Worm (Caenorhabditis elegans) whole organism, late embryonic: ENCODE results near the gene W02D7.12.
A peak's percentile ranks its signal among the peaks of the same experiment; 100 is the strongest.
"Not testable (repeated sequence)": the region's sequence is repeated elsewhere in the genome, so short reads cannot be mapped to it uniquely, and the experiment has no call there.

Source experiments
- C08G9.2 ChIP-seq: sonication (generic microtip); optimal IDR thresholded peaks from 2 replicates; lab custom pipeline; 2016; ENCODE audit warnings: mild to moderate bottlenecking, missing genetic modification characterization, moderate library complexity, missing compliant biosample characterization
- T23F11.4 ChIP-seq: fragments of 200-800 bp; sonication (Bioruptor generic); optimal IDR thresholded peaks from 2 replicates; lab custom pipeline; 2018; ENCODE audit warnings: mild to moderate bottlenecking, missing genetic modification characterization, missing compliant biosample characterization
- ahr-1 ChIP-seq: sonication (generic microtip); optimal IDR thresholded peaks from 2 replicates; lab custom pipeline; 2016; ENCODE audit warnings: missing genetic modification characterization, missing compliant biosample characterization
- ama-1 ChIP-seq: fragments of 150-350 bp; optimal IDR thresholded peaks from 2 replicates; lab custom pipeline; 2014
- ceh-14 ChIP-seq: sonication (generic microtip); optimal IDR thresholded peaks from 2 replicates; lab custom pipeline; 2016; ENCODE audit warnings: missing genotype, missing genetic modification characterization, missing compliant biosample characterization
- ceh-18 ChIP-seq: sonication (generic microtip); optimal IDR thresholded peaks from 2 replicates; lab custom pipeline; 2016; ENCODE audit warnings: missing genetic modification characterization, missing compliant biosample characterization
- ceh-22 ChIP-seq: sonication (generic microtip); optimal IDR thresholded peaks from 2 replicates; lab custom pipeline; 2017; ENCODE audit warnings: missing biosample characterization, missing genetic modification characterization
- ceh-24 ChIP-seq: sonication (generic microtip); optimal IDR thresholded peaks from 2 replicates; lab custom pipeline; 2016; ENCODE audit warnings: mild to moderate bottlenecking, missing genetic modification characterization, missing compliant biosample characterization
- ceh-30 ChIP-seq: fragments of 150-350 bp; optimal IDR thresholded peaks from 2 replicates; lab custom pipeline; 2014; ENCODE audit warnings: missing biosample characterization, missing genetic modification characterization
- ceh-31 ChIP-seq: sonication (generic microtip); optimal IDR thresholded peaks from 2 replicates; lab custom pipeline; 2016; ENCODE audit warnings: missing genetic modification characterization, missing compliant biosample characterization
- dmd-4 ChIP-seq: sonication (generic microtip); optimal IDR thresholded peaks from 2 replicates; lab custom pipeline; 2016; ENCODE audit warnings: borderline replicate concordance, missing genetic modification characterization, missing compliant biosample characterization
- dve-1 ChIP-seq: sonication (generic microtip); optimal IDR thresholded peaks from 2 replicates; lab custom pipeline; 2017; ENCODE audit warnings: antibody characterized with exemption, mild to moderate bottlenecking, missing genetic modification characterization, missing compliant biosample characterization
- elt-2 ChIP-seq: sonication (generic microtip); optimal IDR thresholded peaks from 2 replicates; lab custom pipeline; 2016; ENCODE audit warnings: missing genetic modification reagents, missing genetic modification characterization, missing compliant biosample characterization
- fkh-10 ChIP-seq: fragments of 150-350 bp; optimal IDR thresholded peaks from 2 replicates; lab custom pipeline; 2014; ENCODE audit warnings: missing biosample characterization, missing genetic modification reagents, missing genetic modification characterization
- gmeb-2 ChIP-seq: sonication (generic microtip); optimal IDR thresholded peaks from 2 replicates; lab custom pipeline; 2016; ENCODE audit warnings: missing genetic modification characterization, inconsistent platforms, missing compliant biosample characterization
- hlh-13 ChIP-seq: fragments of 200-800 bp; sonication (Bioruptor generic); optimal IDR thresholded peaks from 2 replicates; lab custom pipeline; 2018; ENCODE audit warnings: mild to moderate bottlenecking, missing genetic modification characterization, missing compliant biosample characterization
- lin-11 ChIP-seq: fragments of 200-800 bp; sonication (Bioruptor generic); optimal IDR thresholded peaks from 2 replicates; lab custom pipeline; 2018; ENCODE audit warnings: mild to moderate bottlenecking, missing genetic modification characterization, missing compliant biosample characterization
- madf-2 ChIP-seq: sonication (generic microtip); optimal IDR thresholded peaks from 2 replicates; lab custom pipeline; 2017; ENCODE audit warnings: missing genetic modification characterization, missing compliant biosample characterization
- mec-3 ChIP-seq: sonication (generic microtip); optimal IDR thresholded peaks from 2 replicates; lab custom pipeline; 2016; ENCODE audit warnings: borderline replicate concordance, missing genetic modification characterization, missing compliant biosample characterization
- nfya-1 ChIP-seq: sonication (generic microtip); optimal IDR thresholded peaks from 2 replicates; lab custom pipeline; 2017; ENCODE audit warnings: missing genetic modification characterization, mild to moderate bottlenecking, missing compliant biosample characterization, antibody characterized with exemption, moderate library complexity
- npax-4 ChIP-seq: sonication (generic microtip); optimal IDR thresholded peaks from 2 replicates; lab custom pipeline; 2016; ENCODE audit warnings: missing genetic modification characterization, missing compliant biosample characterization
- pag-3 ChIP-seq: sonication (generic microtip); optimal IDR thresholded peaks from 2 replicates; lab custom pipeline; 2016; ENCODE audit warnings: missing compliant biosample characterization, missing genetic modification characterization, borderline replicate concordance
- pat-9 ChIP-seq: fragments of 200-800 bp; sonication (Bioruptor generic); optimal IDR thresholded peaks from 2 replicates; lab custom pipeline; 2018; ENCODE audit warnings: mild to moderate bottlenecking, missing genetic modification characterization, moderate library complexity, missing compliant biosample characterization
- pax-1 ChIP-seq: fragments of 150-350 bp; optimal IDR thresholded peaks from 2 replicates; lab custom pipeline; 2014; ENCODE audit warnings: missing biosample characterization, missing genetic modification characterization
- pha-2 ChIP-seq: sonication (generic microtip); optimal IDR thresholded peaks from 2 replicates; lab custom pipeline; 2017; ENCODE audit warnings: mild to moderate bottlenecking, missing genetic modification characterization, missing compliant biosample characterization
- pha-4 ChIP-seq: fragments of 150-350 bp; optimal IDR thresholded peaks from 2 replicates; lab custom pipeline; 2018; ENCODE audit warnings: missing biosample characterization, missing genetic modification reagents, missing genetic modification characterization
- pqm-1 ChIP-seq: sonication (generic microtip); optimal IDR thresholded peaks from 2 replicates; lab custom pipeline; 2016; ENCODE audit warnings: missing genetic modification characterization, missing compliant biosample characterization
- pros-1 ChIP-seq: fragments of 150-350 bp; optimal IDR thresholded peaks from 2 replicates; lab custom pipeline; 2014; ENCODE audit warnings: missing biosample characterization, missing genetic modification reagents, missing genetic modification characterization
- ref-2 ChIP-seq: sonication (generic microtip); optimal IDR thresholded peaks from 2 replicates; lab custom pipeline; 2016; ENCODE audit warnings: missing genetic modification characterization, missing compliant biosample characterization
- rnt-1 ChIP-seq: sonication (generic microtip); optimal IDR thresholded peaks from 2 replicates; lab custom pipeline; 2016; ENCODE audit warnings: missing genetic modification characterization, missing compliant biosample characterization
- sdc-2 ChIP-seq: sonication (generic microtip); optimal IDR thresholded peaks from 2 replicates; lab custom pipeline; 2016; ENCODE audit warnings: missing genotype, missing genetic modification characterization, missing compliant biosample characterization
- sox-4 ChIP-seq: sonication (generic microtip); optimal IDR thresholded peaks from 2 replicates; lab custom pipeline; 2017; ENCODE audit warnings: mild to moderate bottlenecking, missing genetic modification characterization, inconsistent platforms, missing compliant biosample characterization
- syd-9 ChIP-seq: sonication (generic microtip); optimal IDR thresholded peaks from 2 replicates; lab custom pipeline; 2016; ENCODE audit warnings: mild to moderate bottlenecking, missing genetic modification characterization, moderate library complexity, missing compliant biosample characterization
- tbx-7 ChIP-seq: sonication (generic microtip); optimal IDR thresholded peaks from 2 replicates; lab custom pipeline; 2016; ENCODE audit warnings: missing genotype, missing genetic modification characterization, missing compliant biosample characterization
- unc-3 ChIP-seq, 2 experiments: fragments of 200-800 bp in 1 of 2; sonication (Bioruptor generic) in 1 of 2; sonication (generic microtip) in 1 of 2; conservative IDR thresholded peaks in 1 of 2; optimal IDR thresholded peaks in 1 of 2; 2 replicates each; pipeline versions ENCODE4 v1.3.6 to Lab custom; 2016 to 2022; ENCODE audit warnings: missing compliant biosample characterization in 2 of 2, missing genetic modification characterization in 2 of 2, missing genetic modification reagents in 1 of 2
- unc-42 ChIP-seq: sonication (generic microtip); optimal IDR thresholded peaks from 2 replicates; lab custom pipeline; 2016; ENCODE audit warnings: missing genotype, missing genetic modification characterization, missing compliant biosample characterization
- unc-55 ChIP-seq: sonication (generic microtip); optimal IDR thresholded peaks from 2 replicates; lab custom pipeline; 2017; ENCODE audit warnings: missing biosample characterization, missing genetic modification reagents, missing genetic modification characterization
- zip-5 ChIP-seq: sonication (generic microtip); optimal IDR thresholded peaks from 2 replicates; lab custom pipeline; 2016; ENCODE audit warnings: missing genetic modification characterization, missing compliant biosample characterization
- ztf-16 ChIP-seq: sonication (generic microtip); optimal IDR thresholded peaks from 2 replicates; lab custom pipeline; 2017; ENCODE audit warnings: missing genetic modification characterization, missing compliant biosample characterization

Gene W02D7.12

ce11 chrV:8325906-8326305 is 14.6 kb downstream of the W02D7.12 start:
- TF ChIP-seq fkh-10 (GFP tag; lab: Kevin White, UChicago) (no peak), ceh-24 (tag; lab: Kevin White, UChicago) (no peak)

- TF ChIP-seq lin-11 (tag; lab: Kevin White, UChicago), result no peak
- no peak for TF ChIP-seq pqm-1 (tag; lab: Kevin White, UChicago)
- TF ChIP-seq gmeb-2 (tag; lab: Kevin White, UChicago), result no peak
- no peak for TF ChIP-seq dve-1 (tag; lab: Kevin White, UChicago)
- TF ChIP-seq unc-3 (GFP tag; conservative IDR thresholded peaks at IDR 0.05; lab: Robert Waterston, UW), result no peak
- TF ChIP-seq unc-3 (tag; optimal IDR thresholded peaks at IDR 0.05; lab: Kevin White, UChicago), result no peak
- no peak for TF ChIP-seq ahr-1 (tag; lab: Kevin White, UChicago)
- no peak for TF ChIP-seq ref-2 (tag; lab: Kevin White, UChicago)
Measured at ce11 chrV:8327080-8327479, 15.8 kb downstream of the W02D7.12 start.

DNA sequence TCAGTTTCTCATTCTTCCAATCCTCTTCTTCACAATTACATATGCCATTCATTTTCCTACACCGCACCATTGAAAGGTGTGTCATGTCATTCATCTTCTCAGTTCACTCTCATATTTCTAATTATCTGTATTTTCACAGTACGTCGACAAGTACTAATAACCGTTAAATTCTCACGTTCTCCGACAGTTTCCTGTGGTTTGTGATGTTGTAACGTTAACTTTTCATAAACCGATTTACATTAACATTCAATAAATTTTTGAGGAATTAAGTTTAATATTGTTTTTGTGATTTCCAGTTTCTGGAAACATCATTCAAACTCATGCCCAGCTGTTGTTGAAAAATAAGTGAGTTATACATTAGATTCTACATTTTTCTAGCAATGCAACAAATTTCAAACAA is 23.1 kb downstream of the W02D7.12 start, which contains the start of gene tmd-2:
Gene tmd-2, plus strand, starts transcription at position 301 of the 400 bp plus-strand sequence.
- TF ChIP-seq pat-9 (tag; lab: Kevin White, UChicago), result no peak
- no peak for TF ChIP-seq mec-3 (tag; lab: Kevin White, UChicago)
- TF ChIP-seq unc-42 (tag; lab: Kevin White, UChicago), result no peak
- no peak for TF ChIP-seq pha-2 (tag; lab: Kevin White, UChicago)
- no peak for TF ChIP-seq npax-4
- TF ChIP-seq sdc-2, result no peak
- TF ChIP-seq madf-2 (tag; lab: Kevin White, UChicago), result no peak

- no peak for TF ChIP-seq madf-2 (tag; lab: Kevin White, UChicago)
- TF ChIP-seq unc-55 (GFP tag; lab: Kevin White, UChicago), result peak; percentile 66
Measured at ce11 chrV:8335620-8336019, 24.3 kb downstream of the W02D7.12 start.

DNA sequence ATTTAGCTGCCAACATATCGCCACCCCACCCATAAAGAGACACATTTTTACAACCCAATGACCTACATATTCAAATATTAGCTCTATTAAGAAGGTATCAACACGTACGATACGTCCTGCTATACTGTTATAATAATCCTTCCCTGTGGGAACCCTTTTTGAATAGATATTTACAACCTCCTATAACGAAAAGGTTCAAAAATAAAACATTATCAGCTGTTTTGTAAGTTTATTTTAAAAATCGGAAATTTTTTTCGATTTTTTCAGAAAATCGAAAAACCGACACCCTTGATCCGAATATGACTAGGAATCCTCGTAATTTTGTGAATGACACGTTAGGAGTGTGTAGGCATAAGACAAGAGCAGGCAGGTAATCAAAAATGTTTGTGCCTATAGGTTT is 29.6 kb downstream of the W02D7.12 start, which contains the start of gene C08D8.7:
Gene C08D8.7, plus strand, starts transcription at position 301 of the 400 bp plus-strand sequence.
- TF ChIP-seq syd-9 (tag; lab: Kevin White, UChicago); pha-2 (tag; lab: Kevin White, UChicago); T23F11.4 (GFP tag; lab: Kevin White, UChicago): not testable (repeated sequence)

DNA sequence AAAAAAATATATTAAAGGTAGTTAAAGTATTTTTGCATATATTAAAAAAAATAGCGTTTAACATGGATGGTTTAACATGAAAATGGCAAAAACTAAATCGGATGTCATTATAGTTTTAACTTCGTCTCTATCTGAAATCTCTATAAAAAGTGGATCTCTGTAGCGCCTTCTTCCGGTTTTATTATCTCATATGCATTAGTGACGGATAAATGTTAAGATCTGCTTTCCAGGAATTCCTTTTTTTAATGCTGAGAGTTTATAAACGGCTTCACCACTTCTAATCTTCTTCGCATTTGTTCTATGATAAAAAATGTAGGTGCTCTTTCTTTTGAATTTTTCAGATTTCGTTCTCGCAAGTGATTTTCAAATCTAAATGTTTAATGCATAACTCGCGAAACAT is 31.1 kb downstream of the W02D7.12 start:
- TF ChIP-seq ceh-22 (tag; lab: Kevin White, UChicago), result no peak
- TF ChIP-seq sox-4 (tag; lab: Kevin White, UChicago), result no peak
- TF ChIP-seq ama-1, result no peak
- TF ChIP-seq rnt-1 (tag; lab: Kevin White, UChicago), result no peak
- TF ChIP-seq pax-1 (tag; lab: Kevin White, UChicago), result no peak
- TF ChIP-seq hlh-13 (GFP tag; lab: Kevin White, UChicago), result no peak
- no peak for TF ChIP-seq tbx-7 (tag; lab: Kevin White, UChicago)
- no peak for TF ChIP-seq ceh-31 (tag; lab: Kevin White, UChicago)
- TF ChIP-seq ztf-16 (tag; lab: Kevin White, UChicago), result no peak
- no peak for TF ChIP-seq dmd-4
- no peak for TF ChIP-seq dve-1 (tag; lab: Kevin White, UChicago)
- TF ChIP-seq nfya-1, result no peak
- TF ChIP-seq syd-9 (tag; lab: Kevin White, UChicago), result no peak
- TF ChIP-seq, all 69 proteins: peak for 0

DNA sequence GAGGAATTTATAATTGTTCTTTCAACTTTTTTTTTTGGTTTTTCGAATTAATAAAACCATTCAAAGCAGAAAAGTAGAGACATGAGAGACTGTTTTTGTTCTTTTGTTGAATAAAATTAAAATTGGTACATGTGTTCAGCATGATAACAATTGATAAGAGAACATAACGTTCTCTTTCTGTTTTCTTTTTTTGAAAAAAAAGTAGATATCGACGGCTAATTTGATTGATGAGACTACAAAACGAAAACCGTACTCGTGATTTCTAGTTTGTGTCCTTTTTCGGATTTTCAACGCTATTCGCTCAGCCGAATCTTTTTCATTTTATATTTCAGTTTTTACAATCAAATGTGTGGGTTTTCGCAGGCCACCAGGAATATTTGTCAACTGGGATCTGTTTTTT is 34.1 kb downstream of the W02D7.12 start, which contains the start of gene C08D8.1:
Gene C08D8.1, plus strand, starts transcription at position 324 of the 400 bp plus-strand sequence.
- TF ChIP-seq fkh-10 (GFP tag; lab: Kevin White, UChicago), result no peak
- no peak for TF ChIP-seq ama-1
- no peak for TF ChIP-seq C08G9.2 (tag; lab: Kevin White, UChicago)
- TF ChIP-seq ztf-16 (tag; lab: Kevin White, UChicago), result no peak
- TF ChIP-seq pag-3, result no peak
- TF ChIP-seq ceh-18, result no peak
- TF ChIP-seq pros-1 (tag; lab: Kevin White, UChicago), result no peak
- no peak for TF ChIP-seq zip-5 (tag; lab: Kevin White, UChicago)
- TF ChIP-seq sox-4 (tag; lab: Kevin White, UChicago), result no peak
- TF ChIP-seq elt-2, result no peak
- TF ChIP-seq pha-4 (tag; lab: Kevin White, UChicago), result no peak
- TF ChIP-seq syd-9 (tag; lab: Kevin White, UChicago), result no peak
- TF ChIP-seq ceh-14 (tag; lab: Kevin White, UChicago), result no peak
- no peak for TF ChIP-seq ceh-30 (tag; lab: Kevin White, UChicago)
